Worm (Caenorhabditis elegans): Measurements from ENCODE around the gene Y39B6A.37.

DNA sequence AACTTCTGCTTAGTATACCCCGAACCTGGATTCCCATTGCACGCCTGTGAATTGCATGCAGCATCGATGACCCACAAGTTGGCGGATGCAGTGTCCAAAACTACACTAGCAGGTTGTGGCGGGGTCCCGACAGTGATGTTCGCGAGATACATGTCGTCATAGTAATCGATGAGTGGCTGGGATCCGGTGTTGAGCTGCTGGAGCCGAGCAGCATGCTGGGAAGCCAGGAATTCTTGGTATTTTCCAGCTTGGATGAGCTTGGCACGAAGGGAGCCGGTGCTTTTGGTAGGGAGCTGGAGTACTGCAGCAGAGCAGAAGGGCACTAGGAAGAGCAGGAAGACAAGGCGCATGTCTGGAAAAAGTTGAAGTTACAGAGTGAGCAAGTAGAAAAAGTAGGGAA lies 51.6 kb downstream of the Y39B6A.37 start, which contains the start of gene asp-16:
- TF ChIP-seq hmg-20 (GFP tag; IDR thresholded peaks at IDR 0.05) (no peak), ztf-28 (GFP tag; IDR thresholded peaks at IDR 0.05) (no peak), ztf-22 (GFP tag; optimal IDR thresholded peaks at IDR 0.05) (no peak), unc-62 (GFP tag; optimal IDR thresholded peaks at IDR 0.05) (no peak), him-1 (tag; optimal IDR thresholded peaks at IDR 0.05) (no peak), sdz-38 (tag; optimal IDR thresholded peaks at IDR 0.05) (no peak)
